Worm (Caenorhabditis elegans) whole organism, midembryonic: Measurements from ENCODE around the gene T21E8.6.

ENCODE experiments used
- T22C8.4 ChIP-seq: fragments of 200-800 bp; sonication (Bioruptor generic); IDR thresholded peaks from 2 replicates; pipeline ENCODE4 v1.3.6; 2022; ENCODE audit warnings: missing genetic modification characterization, missing compliant biosample characterization
- cog-1 ChIP-seq: sonication (generic microtip); optimal IDR thresholded peaks from 2 replicates; lab custom pipeline; 2016; ENCODE audit warnings: missing genetic modification characterization, missing compliant biosample characterization
- flt-1 ChIP-seq: fragments of 200-800 bp; sonication (Bioruptor generic); IDR thresholded peaks from 2 replicates; pipeline ENCODE4 v1.3.6; 2022; ENCODE audit warnings: missing genetic modification characterization, missing compliant biosample characterization
- klf-2 ChIP-seq: fragments of 200-800 bp; sonication (Bioruptor generic); conservative IDR thresholded peaks from 2 replicates; pipeline ENCODE4 v1.3.6; 2022; ENCODE audit warnings: missing genetic modification reagents, missing genetic modification characterization, missing compliant biosample characterization
- med-1 ChIP-seq: sonication (generic microtip); optimal IDR thresholded peaks from 2 replicates; lab custom pipeline; 2017; ENCODE audit warnings: missing genetic modification characterization, mild to moderate bottlenecking, missing compliant biosample characterization, antibody characterized with exemption, missing genetic modification reagents; ENCODE audit not compliant: insufficient read depth
- ref-1 ChIP-seq: fragments of 200-800 bp; sonication (Bioruptor generic); conservative IDR thresholded peaks from 2 replicates; pipeline ENCODE4 v1.3.6; 2022; ENCODE audit warnings: missing genetic modification reagents, missing genetic modification characterization, missing compliant biosample characterization
- tab-1 ChIP-seq: fragments of 200-800 bp; sonication (Bioruptor generic); IDR thresholded peaks from 2 replicates; pipeline ENCODE4 v1.3.6; 2022; ENCODE audit warnings: missing genetic modification characterization, missing compliant biosample characterization
- ztf-23 ChIP-seq: fragments of 200-800 bp; sonication (Bioruptor generic); IDR thresholded peaks from 2 replicates; pipeline ENCODE4 v1.3.6; 2022; ENCODE audit warnings: missing genetic modification reagents, missing genetic modification characterization, missing compliant biosample characterization
- ztf-29 ChIP-seq: fragments of 200-800 bp; sonication (Bioruptor generic); IDR thresholded peaks from 2 replicates; pipeline ENCODE4 v1.3.6; 2022; ENCODE audit warnings: missing genetic modification reagents, missing genetic modification characterization, missing compliant biosample characterization

The T21E8.6 gene

DNA sequence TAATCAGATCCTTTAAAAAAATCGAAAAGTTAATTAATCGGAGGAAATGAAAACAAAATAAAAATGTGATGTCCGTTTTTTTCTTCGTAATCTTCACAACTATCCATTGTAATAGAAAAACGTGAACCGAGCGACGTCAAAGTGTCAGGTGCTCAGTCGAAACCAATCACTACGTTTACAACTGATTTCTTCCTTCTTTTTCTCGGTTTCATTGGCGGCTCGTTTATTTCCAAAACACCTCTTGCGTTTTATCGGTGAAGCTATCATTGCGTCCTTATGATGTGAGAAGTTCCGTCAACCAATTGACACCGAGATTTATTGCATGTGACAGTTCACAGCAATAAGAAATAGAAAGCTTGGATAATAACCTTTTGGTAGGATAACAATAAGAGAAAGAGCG lies 28.8 kb upstream of the T21E8.6 start:
- TF ChIP-seq T22C8.4 (GFP tag; lab: Robert Waterston, UW) = no peak

DNA sequence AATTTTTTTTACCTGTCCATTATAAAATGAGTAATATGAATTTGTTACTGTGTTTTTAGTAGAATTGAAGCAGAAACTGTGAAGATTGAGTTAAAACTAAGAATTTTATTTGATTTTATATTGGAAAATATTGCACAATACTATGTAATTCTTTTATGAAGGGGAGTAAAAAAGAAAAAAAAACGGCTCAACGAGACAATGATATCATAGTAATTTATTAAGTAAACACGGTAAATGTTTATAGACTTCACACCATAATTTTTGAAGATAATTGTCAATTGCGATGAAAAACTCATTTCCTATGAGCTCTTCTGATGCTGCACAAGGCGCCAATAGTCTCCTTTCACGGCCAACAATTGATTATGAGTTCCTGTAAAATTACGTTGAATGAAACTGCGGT lies 22.9 kb upstream of the T21E8.6 start, which contains the start of gene pgp-5:
Gene pgp-5 (minus strand): TSS at position 87 of the 400 bp plus-strand sequence.
- no peak for TF ChIP-seq klf-2 (GFP tag; lab: Robert Waterston, UW)
- TF ChIP-seq ref-1 (GFP tag; lab: Robert Waterston, UW) = no peak
- TF ChIP-seq med-1 (GFP tag; lab: Kevin White, UChicago) = no peak
- no peak for TF ChIP-seq cog-1 (tag; lab: Kevin White, UChicago)
- TF ChIP-seq flt-1 = no peak
- no peak for TF ChIP-seq ztf-29 (GFP tag; lab: Robert Waterston, UW)
- no peak for TF ChIP-seq T22C8.4 (GFP tag; lab: Robert Waterston, UW)
- TF ChIP-seq tab-1 (GFP tag; lab: Robert Waterston, UW) = no peak
- TF ChIP-seq ztf-23 (GFP tag; lab: Robert Waterston, UW) = no peak

DNA sequence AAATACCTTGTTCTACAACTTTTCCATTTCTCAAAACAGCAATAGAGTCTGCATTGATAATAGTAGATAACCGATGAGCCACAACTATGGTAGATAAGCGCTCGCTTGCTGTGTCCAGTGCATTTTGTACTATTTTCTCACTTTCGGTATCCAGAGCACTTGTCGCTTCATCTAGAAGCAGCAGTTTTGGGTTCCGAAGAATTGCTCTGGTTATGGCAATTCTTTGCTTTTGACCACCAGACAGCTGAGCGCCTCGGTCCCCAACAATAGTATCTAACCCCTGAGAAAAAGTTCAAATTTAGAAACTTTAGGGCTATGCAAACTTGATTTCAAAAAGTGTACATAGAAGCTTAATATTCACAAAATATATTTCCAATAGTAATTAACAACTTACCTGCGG lies 22.5 kb upstream of the T21E8.6 start:
- TF ChIP-seq ztf-23 (GFP tag; lab: Robert Waterston, UW) (no peak), flt-1 (no peak), cog-1 (tag; lab: Kevin White, UChicago) (no peak), T22C8.4 (GFP tag; lab: Robert Waterston, UW) (no peak), tab-1 (GFP tag; lab: Robert Waterston, UW) (no peak), klf-2 (GFP tag; lab: Robert Waterston, UW) (no peak), ztf-29 (GFP tag; lab: Robert Waterston, UW) (no peak), med-1 (GFP tag; lab: Kevin White, UChicago) (no peak), ref-1 (GFP tag; lab: Robert Waterston, UW) (no peak)

DNA sequence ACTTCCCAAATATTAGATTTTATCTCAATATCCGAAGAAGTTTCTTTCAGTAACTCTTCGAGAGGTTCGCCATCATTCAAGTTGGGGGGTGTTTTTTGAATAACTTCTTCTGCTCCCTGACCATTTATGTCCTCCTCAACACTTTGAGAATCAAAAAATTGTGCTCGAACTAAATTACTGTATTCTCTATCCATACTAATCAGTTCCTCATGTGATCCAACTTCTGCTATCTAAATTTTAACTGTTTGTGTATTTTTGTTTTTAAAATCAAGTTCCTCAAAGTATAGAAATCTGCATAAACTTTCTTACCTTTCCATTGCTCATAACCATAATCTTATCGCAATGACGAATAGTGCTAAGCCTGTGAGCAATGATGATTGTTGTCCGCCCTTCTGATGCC lies 20.4 kb upstream of the T21E8.6 start:
- TF ChIP-seq cog-1 (tag; lab: Kevin White, UChicago) (no peak), klf-2 (GFP tag; lab: Robert Waterston, UW) (no peak), tab-1 (GFP tag; lab: Robert Waterston, UW) (no peak), ztf-23 (GFP tag; lab: Robert Waterston, UW) (no peak), ref-1 (GFP tag; lab: Robert Waterston, UW) (no peak), ztf-29 (GFP tag; lab: Robert Waterston, UW) (no peak), flt-1 (no peak), T22C8.4 (GFP tag; lab: Robert Waterston, UW) (no peak), med-1 (GFP tag; lab: Kevin White, UChicago) (no peak)

DNA sequence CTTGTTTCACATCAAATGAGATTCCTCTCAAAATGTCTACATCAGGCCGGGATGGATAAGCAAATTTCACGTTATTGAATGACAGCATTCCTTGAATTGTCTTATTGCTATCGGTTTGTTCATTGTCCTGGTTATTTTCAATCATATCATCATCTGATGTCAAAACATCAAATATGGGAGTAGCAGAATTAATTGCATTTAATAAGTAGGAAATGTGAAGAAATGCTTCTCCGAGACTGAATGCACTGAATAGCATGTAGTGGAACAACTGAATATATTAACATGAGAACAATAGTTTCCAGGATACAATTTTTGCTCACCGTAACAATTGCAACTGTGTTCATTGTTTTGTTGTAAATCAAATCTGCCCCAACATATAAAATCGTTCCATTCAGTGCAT lies 19.5 kb upstream of the T21E8.6 start:
- TF ChIP-seq ztf-29 (GFP tag; lab: Robert Waterston, UW) = no peak
- no peak for TF ChIP-seq klf-2 (GFP tag; lab: Robert Waterston, UW)
- no peak for TF ChIP-seq cog-1 (tag; lab: Kevin White, UChicago)
- TF ChIP-seq ztf-23 (GFP tag; lab: Robert Waterston, UW) = no peak
- TF ChIP-seq ref-1 (GFP tag; lab: Robert Waterston, UW) = no peak
- no peak for TF ChIP-seq med-1 (GFP tag; lab: Kevin White, UChicago)
- no peak for TF ChIP-seq tab-1 (GFP tag; lab: Robert Waterston, UW)
- TF ChIP-seq flt-1 = no peak
- TF ChIP-seq T22C8.4 (GFP tag; lab: Robert Waterston, UW) = no peak

DNA sequence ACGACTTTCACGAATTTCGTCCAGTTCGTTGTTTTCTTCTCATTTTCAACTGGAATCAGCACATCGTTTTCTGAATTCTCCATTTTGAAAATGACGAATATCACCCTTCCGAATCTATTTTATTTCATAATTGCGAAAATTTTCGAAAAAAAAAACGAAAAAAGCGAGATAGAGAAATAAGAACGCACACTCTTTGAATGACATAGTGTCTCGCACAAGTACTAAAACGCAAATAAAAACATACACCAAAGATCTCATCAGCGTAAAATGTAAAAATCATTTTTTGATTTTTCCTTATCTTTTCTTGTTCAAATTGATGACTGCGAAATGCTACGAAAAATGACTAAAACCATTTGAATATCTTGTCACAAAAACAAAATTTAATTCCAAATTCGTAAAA lies 17.8 kb upstream of the T21E8.6 start, which contains the start of gene pgp-8:
Gene pgp-8 (minus strand): TSS at position 101 of the 400 bp plus-strand sequence.
- no peak for TF ChIP-seq klf-2 (GFP tag; lab: Robert Waterston, UW)
- no peak for TF ChIP-seq med-1 (GFP tag; lab: Kevin White, UChicago)
- TF ChIP-seq tab-1 (GFP tag; lab: Robert Waterston, UW) = no peak
- TF ChIP-seq ref-1 (GFP tag; lab: Robert Waterston, UW) = no peak
- TF ChIP-seq cog-1 (tag; lab: Kevin White, UChicago) = no peak
- no peak for TF ChIP-seq T22C8.4 (GFP tag; lab: Robert Waterston, UW)
- no peak for TF ChIP-seq flt-1
- TF ChIP-seq ztf-23 (GFP tag; lab: Robert Waterston, UW) = no peak
- TF ChIP-seq ztf-29 (GFP tag; lab: Robert Waterston, UW) = no peak

DNA sequence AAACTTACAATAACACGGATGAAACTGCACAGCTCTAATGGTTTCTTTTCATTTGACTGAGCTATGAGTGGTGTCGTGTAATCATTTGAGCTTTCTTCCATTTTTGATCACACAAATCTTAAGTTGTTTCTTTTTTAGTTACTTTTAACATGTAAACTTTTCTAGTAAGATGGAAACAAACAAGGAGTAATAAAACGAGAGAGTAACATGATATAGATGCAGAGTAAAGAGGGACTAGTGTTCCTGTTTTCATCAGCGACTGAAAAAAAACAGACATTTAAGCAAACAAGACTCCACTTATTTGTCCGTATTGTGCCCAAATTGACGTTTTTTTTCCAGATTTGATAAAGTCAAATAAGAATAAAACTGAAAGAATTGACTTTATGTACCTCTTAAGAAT lies 11.9 kb upstream of the T21E8.6 start, which contains the start of gene pgp-7:
Gene pgp-7 (minus strand): TSS at position 101 of the 400 bp plus-strand sequence.
- TF ChIP-seq ztf-23 (GFP tag; lab: Robert Waterston, UW) = no peak
- no peak for TF ChIP-seq flt-1
- TF ChIP-seq ref-1 (GFP tag; lab: Robert Waterston, UW) = no peak
- TF ChIP-seq ztf-29 (GFP tag; lab: Robert Waterston, UW) = no peak
- no peak for TF ChIP-seq med-1 (GFP tag; lab: Kevin White, UChicago)
- no peak for TF ChIP-seq T22C8.4 (GFP tag; lab: Robert Waterston, UW)
- no peak for TF ChIP-seq cog-1 (tag; lab: Kevin White, UChicago)
- no peak for TF ChIP-seq klf-2 (GFP tag; lab: Robert Waterston, UW)
- TF ChIP-seq tab-1 (GFP tag; lab: Robert Waterston, UW) = no peak

DNA sequence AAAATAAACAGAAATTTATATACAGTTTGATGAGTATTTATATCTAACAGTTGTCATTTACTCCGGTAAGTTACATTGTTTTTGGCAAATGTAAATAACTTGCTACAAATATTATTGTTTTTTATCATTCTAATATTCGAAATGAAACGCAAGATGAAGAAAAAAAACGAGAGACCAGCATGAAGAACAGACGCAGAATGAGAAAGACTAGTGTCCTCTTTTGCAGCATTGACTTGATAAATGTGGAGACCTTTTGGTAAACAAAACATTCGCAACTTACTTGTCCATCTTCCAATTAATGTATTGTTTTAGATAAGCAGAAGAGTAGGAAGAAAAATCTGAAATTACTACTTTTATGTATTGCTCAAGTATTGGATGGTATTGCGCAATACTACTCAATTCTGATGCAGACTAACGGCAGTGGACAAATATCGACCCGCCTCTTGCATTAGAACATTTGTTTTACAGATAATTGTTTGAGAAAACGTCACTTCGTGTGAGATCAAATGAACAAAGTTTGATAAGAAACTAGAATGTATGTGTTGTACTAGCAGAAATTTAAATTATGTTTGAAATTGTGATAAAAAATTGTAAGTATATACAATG lies 4.8 kb upstream of the T21E8.6 start, which contains the start of gene pgp-6:
Gene pgp-6 (minus strand): TSS at position 288 of the 606 bp plus-strand sequence.
- TF ChIP-seq cog-1 (tag; lab: Kevin White, UChicago) (no peak), med-1 (GFP tag; lab: Kevin White, UChicago) (no peak), ref-1 (GFP tag; lab: Robert Waterston, UW) (no peak), klf-2 (GFP tag; lab: Robert Waterston, UW) (no peak), ztf-29 (GFP tag; lab: Robert Waterston, UW) (no peak), flt-1 (no peak), T22C8.4 (GFP tag; lab: Robert Waterston, UW) (no peak), ztf-23 (GFP tag; lab: Robert Waterston, UW) (no peak)

DNA sequence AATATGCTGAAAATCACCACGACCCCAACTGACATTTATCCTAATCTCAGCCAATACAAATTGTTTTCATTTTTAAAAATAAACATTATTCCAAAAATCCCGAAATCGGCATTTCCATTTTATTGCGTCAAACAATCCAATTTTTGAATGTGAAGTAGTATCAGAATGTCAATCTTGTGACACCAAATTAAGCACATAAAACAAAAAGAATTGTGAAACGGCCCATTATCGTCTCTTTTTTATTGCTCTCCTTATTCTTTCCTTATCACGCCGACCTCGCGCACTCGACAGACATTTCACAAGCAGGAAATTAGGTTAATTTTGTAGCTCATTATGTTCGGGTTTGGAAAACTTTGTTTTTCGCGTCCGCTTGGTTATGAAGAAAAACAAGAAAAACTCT lies 1.6 kb upstream of the T21E8.6 start, which contains the start of gene T21E8.4:
Gene T21E8.4 (plus strand): TSS at position 301 of the 400 bp plus-strand sequence.
- TF ChIP-seq ref-1 (GFP tag; lab: Robert Waterston, UW) (no peak), flt-1 (no peak), klf-2 (GFP tag; lab: Robert Waterston, UW) (no peak), T22C8.4 (GFP tag; lab: Robert Waterston, UW) (no peak), ztf-29 (GFP tag; lab: Robert Waterston, UW) (no peak), med-1 (GFP tag; lab: Kevin White, UChicago) (no peak), tab-1 (GFP tag; lab: Robert Waterston, UW) (no peak), ztf-23 (GFP tag; lab: Robert Waterston, UW) (no peak), cog-1 (tag; lab: Kevin White, UChicago) (no peak)
